Worm (Caenorhabditis elegans): ENCODE measurements around the gene ssup-72.

DNA sequence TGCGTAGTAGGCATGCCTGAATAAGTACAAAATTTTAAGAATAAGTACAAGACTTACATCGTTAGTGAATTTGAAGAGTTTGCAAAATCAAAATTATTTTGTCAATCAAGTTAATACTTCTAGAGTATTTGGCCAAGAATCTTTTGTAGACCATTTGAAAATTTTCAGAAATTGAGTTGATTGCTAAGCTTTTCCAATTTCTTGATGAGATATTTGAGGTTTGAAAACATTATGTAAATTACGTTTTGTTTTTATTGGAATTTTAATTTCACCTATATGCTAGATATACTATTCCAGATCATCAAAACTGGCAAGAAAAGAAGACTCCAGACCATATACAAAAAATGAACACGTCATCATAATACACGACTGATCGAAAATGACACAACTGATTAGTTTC is 26.6 kb downstream of the ssup-72 start, which contains the start of gene tab-1:
- TF ChIP-seq daf-12 (tag; optimal IDR thresholded peaks at IDR 0.05) (no peak), nhr-28 (tag; optimal IDR thresholded peaks at IDR 0.05) (no peak)
